Fruit fly (Drosophila melanogaster) whole organism, prepupa: ENCODE data around the gene CG31817.

Experiments used
- CG3919 ChIP-seq: fragments of 200-800 bp; sonication (Bioruptor generic); optimal IDR thresholded peaks from 3 replicates; lab custom pipeline; 2016; ENCODE audit warnings: missing biosample characterization, missing genetic modification characterization
- CG4318 ChIP-seq: fragments of 200-800 bp; sonication (Bioruptor generic); optimal IDR thresholded peaks from 3 replicates; lab custom pipeline; 2017; ENCODE audit warnings: missing biosample characterization, mild to moderate bottlenecking, missing genetic modification characterization
- svp ChIP-seq: fragments of 200-800 bp; sonication (Bioruptor generic); peaks from one replicate; lab custom pipeline; 2016; ENCODE audit warnings: missing biosample characterization, missing genetic modification characterization

- TF ChIP-seq CG3919 (GFP tag; lab: Kevin White, UChicago) (no peak), CG4318 (GFP tag; lab: Kevin White, UChicago) (no peak), svp (GFP tag; lab: Kevin White, UChicago) (no peak)
Observed at dm6 chr2L:16323544-16323943, 14.1 kb downstream of the CG31817 start.
